Fruit fly (Drosophila melanogaster) whole organism: ENCODE measurements around the gene CG32462.

Source experiments
- CG8478 ChIP-seq: fragments of >200 bp; optimal IDR thresholded peaks from 2 replicates; lab custom pipeline; 2018; ENCODE audit warnings: inconsistent platforms
- Dll ChIP-seq: fragments of >200 bp; optimal IDR thresholded peaks from 2 replicates; lab custom pipeline; 2017
- psq ChIP-seq: fragments of >200 bp; optimal IDR thresholded peaks from 2 replicates; lab custom pipeline; 2017

DNA sequence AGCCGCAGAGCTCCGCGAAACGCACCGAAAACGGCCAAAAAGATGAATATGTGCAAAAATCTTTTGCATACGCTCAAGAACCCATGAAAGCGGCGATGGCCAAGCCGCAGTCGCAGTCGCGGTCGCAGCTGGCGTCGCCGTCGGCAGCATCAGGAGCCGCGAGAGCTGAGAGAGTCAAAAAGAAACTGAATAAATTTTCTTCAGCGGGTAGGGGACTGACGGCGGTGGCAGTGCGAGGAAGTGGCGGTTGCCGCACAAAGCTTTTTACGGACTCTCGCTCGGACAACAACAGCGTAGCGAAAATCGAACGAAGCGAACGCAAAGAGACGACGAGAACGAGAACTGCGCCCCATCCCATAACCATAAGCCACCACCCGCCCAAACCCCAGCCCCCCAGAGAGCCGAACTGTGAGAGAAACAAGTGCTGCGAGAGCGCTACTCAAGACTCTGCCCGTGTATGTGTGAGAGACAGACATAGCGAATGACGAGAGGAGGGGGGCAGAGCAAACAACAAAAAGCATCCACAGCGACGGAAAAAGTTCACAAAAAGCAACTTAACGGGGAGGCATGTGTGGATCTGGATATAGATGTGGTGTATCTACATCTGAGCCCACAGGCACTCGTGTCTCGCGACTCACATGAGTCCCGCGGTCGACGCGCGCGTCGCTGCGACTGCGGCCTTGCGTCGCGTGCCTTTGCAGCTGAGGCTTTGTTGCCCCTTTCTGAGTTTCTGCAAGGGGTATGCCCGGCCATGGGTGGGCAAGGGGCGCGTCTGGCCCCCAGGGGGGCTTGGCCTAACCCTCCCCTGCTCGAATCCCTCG lies 18.0 kb downstream of the CG32462 start, which contains the start of gene jim:
- TF ChIP-seq CG8478 (lab: Kevin White, UChicago), result no peak
- no peak for TF ChIP-seq psq (lab: Kevin White, UChicago)
- peak; percentile 99 for TF ChIP-seq Dll (lab: Kevin White, UChicago)
